Worm (Caenorhabditis elegans): ENCODE measurements around the gene tbc-12.

The tbc-12 gene

DNA sequence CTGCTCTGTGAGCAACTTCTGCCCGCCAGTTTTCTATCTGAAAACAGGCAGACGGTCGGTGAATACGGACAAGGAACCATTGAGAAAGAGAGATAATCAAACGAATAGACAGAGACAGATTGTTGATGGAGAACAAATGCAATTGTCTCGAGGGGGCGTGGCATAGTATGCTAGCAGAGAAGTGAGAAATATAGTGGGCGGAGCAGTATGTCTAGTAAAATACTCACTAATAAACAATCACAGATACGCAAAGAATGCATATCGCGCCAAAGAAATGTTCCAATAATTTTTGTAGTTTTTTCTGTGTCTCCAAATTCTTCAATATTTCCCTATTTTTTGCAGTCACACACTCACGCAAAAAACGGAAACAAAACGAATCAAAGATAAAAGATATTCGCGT, at the start of gene tbc-12:
Gene tbc-12 (minus strand): TSS at position 101 of the 400 bp plus-strand sequence.
- no peak for TF ChIP-seq aly-2 (tag; optimal IDR thresholded peaks at IDR 0.05)
- TF ChIP-seq mxl-3 (GFP tag; optimal IDR thresholded peaks at IDR 0.05), result no peak
- no peak for TF ChIP-seq daf-8 (GFP tag; IDR thresholded peaks at IDR 0.05)
- peak in 1 of 2 experiments; percentile 67 for TF ChIP-seq unc-62 (GFP tag; optimal IDR thresholded peaks at IDR 0.05 in 1 of 2)
- no peak for TF ChIP-seq unc-62 (tag; optimal IDR thresholded peaks at IDR 0.05)
- no peak for TF ChIP-seq Y105C5A.15 (GFP tag; IDR thresholded peaks at IDR 0.05)

DNA sequence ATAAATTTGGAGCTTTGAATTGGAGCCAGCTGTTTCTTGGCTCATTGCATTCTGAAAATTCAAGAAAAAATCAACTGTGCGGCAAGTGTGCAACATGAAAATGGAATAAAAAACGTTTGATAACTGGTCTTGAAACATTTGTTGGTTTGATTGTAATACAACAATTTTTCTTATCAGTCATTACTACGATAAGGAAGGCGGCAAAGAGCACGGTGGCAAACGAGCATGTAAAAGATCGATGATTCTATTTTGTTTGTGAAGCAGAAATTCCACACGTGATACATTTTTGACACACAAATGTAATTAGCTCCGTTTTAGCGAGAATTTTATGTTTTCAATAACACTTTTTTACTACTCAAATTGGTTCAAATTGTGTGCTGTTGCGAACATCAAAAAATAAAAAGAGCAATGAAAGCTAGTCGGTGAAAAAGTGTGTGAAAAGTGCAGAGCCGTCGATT, 48.3 kb upstream of the tbc-12 start, which contains the start of gene H01M10.1:
Gene H01M10.1 (minus strand): TSS at position 51 of the 458 bp plus-strand sequence.
- TF ChIP-seq php-3 (GFP tag; IDR thresholded peaks at IDR 0.05) (peak; percentile 83), ces-1 (GFP tag; optimal IDR thresholded peaks at IDR 0.05) (no peak), D1046.2 (GFP tag; IDR thresholded peaks at IDR 0.05) (no peak), lim-7 (GFP tag; IDR thresholded peaks at IDR 0.05) (no peak), Y75B8A.6 (GFP tag; IDR thresholded peaks at IDR 0.05) (no peak), mxl-3 (GFP tag; optimal IDR thresholded peaks at IDR 0.05) (peak; percentile 14), Y48G9A.11 (GFP tag; IDR thresholded peaks at IDR 0.05) (no peak), dmd-9 (GFP tag; IDR thresholded peaks at IDR 0.05) (no peak), ceh-44 (GFP tag; IDR thresholded peaks at IDR 0.05) (no peak), lsy-2 (tag; optimal IDR thresholded peaks at IDR 0.05) (no peak), T20F7.1 (GFP tag; optimal IDR thresholded peaks at IDR 0.05) (no peak), daf-19 (GFP tag; conservative IDR thresholded peaks at IDR 0.05) (no peak), nhr-77 (tag; optimal IDR thresholded peaks at IDR 0.05) (peak; percentile 73), nhr-48 (tag; optimal IDR thresholded peaks at IDR 0.05) (no peak), unc-130 (GFP tag; optimal IDR thresholded peaks at IDR 0.05) (no peak), ama-1 (optimal IDR thresholded peaks at IDR 0.05) (no peak), nhr-76 (tag; optimal IDR thresholded peaks at IDR 0.05) (no peak), dve-1 (tag; optimal IDR thresholded peaks at IDR 0.05; ENCODE audit: insufficient read depth) (peak; percentile 77), cey-2 (tag; optimal IDR thresholded peaks at IDR 0.05; ENCODE audit: borderline replicate concordance, insufficient read depth) (no peak), F10B5.3 (tag; optimal IDR thresholded peaks at IDR 0.05) (no peak), nhr-42 (GFP tag; IDR thresholded peaks at IDR 0.05) (no peak), F26F4.8 (GFP tag; conservative IDR thresholded peaks at IDR 0.05) (no peak), mep-1 (tag; optimal IDR thresholded peaks at IDR 0.05) (peak; percentile 29), nhr-28 (tag; optimal IDR thresholded peaks at IDR 0.05) (peak; percentile 82), nhr-102 (tag; optimal IDR thresholded peaks at IDR 0.05) (peak; percentile 34), unc-39 (tag; optimal IDR thresholded peaks at IDR 0.05) (no peak), R02D3.7 (tag; optimal IDR thresholded peaks at IDR 0.05) (no peak), spr-3 (GFP tag; optimal IDR thresholded peaks at IDR 0.05) (no peak), F49E8.2 (tag; optimal IDR thresholded peaks at IDR 0.05; ENCODE audit: borderline replicate concordance) (no peak), pqm-1 (tag; optimal IDR thresholded peaks at IDR 0.05) (peak; percentile 75), nhr-111 (GFP tag; optimal IDR thresholded peaks at IDR 0.05) (no peak), T26A8.4 (GFP tag; IDR thresholded peaks at IDR 0.05) (no peak), zfp-3 (GFP tag; conservative IDR thresholded peaks at IDR 0.05) (no peak), zag-1 (tag; optimal IDR thresholded peaks at IDR 0.05) (no peak), F44E2.7 (GFP tag; IDR thresholded peaks at IDR 0.05) (no peak), nhr-237 (tag; optimal IDR thresholded peaks at IDR 0.05) (no peak), Y5F2A.4 (GFP tag; optimal IDR thresholded peaks at IDR 0.05) (no peak), mdl-1 (tag; optimal IDR thresholded peaks at IDR 0.05) (peak in 1 of 2 experiments; percentile 4), hlh-30 (tag; optimal IDR thresholded peaks at IDR 0.05; ENCODE audit: insufficient read depth) (peak; percentile 52), ztf-11 (tag; optimal IDR thresholded peaks at IDR 0.05) (no peak), mes-2 (tag; optimal IDR thresholded peaks at IDR 0.05; ENCODE audit: poor library complexity, severe bottlenecking) (peak; percentile 40), dmd-6 (GFP tag; IDR thresholded peaks at IDR 0.05) (peak; percentile 61), hlh-11 (tag; optimal IDR thresholded peaks at IDR 0.05) (peak; percentile 78), daf-16 (GFP tag; optimal IDR thresholded peaks at IDR 0.05) (no peak), daf-16 (tag; optimal IDR thresholded peaks at IDR 0.05) (peak; percentile 96)
